Fruit fly (Drosophila melanogaster) whole organism, pupa: ENCODE results near the gene Eaat1.

Experiments used
- CG10348 ChIP-seq: fragments of 200-800 bp; sonication (Bioruptor generic); IDR thresholded peaks from 2 replicates; pipeline ENCODE4 v1.3.6; 2022; ENCODE audit warnings: missing biosample characterization, missing genetic modification characterization
- CG12605 ChIP-seq: fragments of 200-800 bp; sonication (Bioruptor generic); IDR thresholded peaks from 2 replicates; pipeline ENCODE4 v1.3.6; 2022; ENCODE audit warnings: missing biosample characterization, missing genetic modification characterization
- CG13204 ChIP-seq: fragments of 200-800 bp; sonication (Bioruptor generic); optimal IDR thresholded peaks from 2 replicates; lab custom pipeline; 2018; ENCODE audit warnings: missing biosample characterization, mild to moderate bottlenecking, missing genetic modification characterization, moderate library complexity
- CG14655 ChIP-seq: fragments of 200-800 bp; sonication (Bioruptor generic); optimal IDR thresholded peaks from 3 replicates; lab custom pipeline; 2017; ENCODE audit warnings: mild to moderate bottlenecking, missing biosample characterization, missing genetic modification reagents, missing genetic modification characterization
- CG15710 ChIP-seq: fragments of 200-800 bp; sonication (Bioruptor generic); optimal IDR thresholded peaks from 2 replicates; lab custom pipeline; 2018; ENCODE audit warnings: missing biosample characterization, mild to moderate bottlenecking, missing genetic modification characterization, moderate library complexity
- CG17806 ChIP-seq: fragments of 200-800 bp; sonication (Bioruptor generic); optimal IDR thresholded peaks from 2 replicates; lab custom pipeline; 2018; ENCODE audit warnings: missing biosample characterization, mild to moderate bottlenecking, missing genetic modification characterization, moderate library complexity
- CG32121 ChIP-seq: fragments of 200-800 bp; sonication (Bioruptor generic); IDR thresholded peaks from 2 replicates; pipeline ENCODE4 v1.3.6; 2022; ENCODE audit warnings: missing biosample characterization, missing genetic modification characterization
- CG34367 ChIP-seq: fragments of 200-800 bp; sonication (Bioruptor generic); optimal IDR thresholded peaks from 2 replicates; lab custom pipeline; 2018; ENCODE audit warnings: missing biosample characterization, mild to moderate bottlenecking, missing genetic modification characterization
- CG4496 ChIP-seq: fragments of 200-800 bp; sonication (Bioruptor generic); IDR thresholded peaks from 3 replicates; pipeline ENCODE4 v1.3.6; 2022; ENCODE audit warnings: missing biosample characterization, missing genetic modification characterization
- CG8159 ChIP-seq: fragments of 200-800 bp; sonication (Bioruptor generic); optimal IDR thresholded peaks from 3 replicates; lab custom pipeline; 2018; ENCODE audit warnings: missing biosample characterization, mild to moderate bottlenecking, missing genetic modification characterization, moderate library complexity
- CG8301 ChIP-seq: fragments of 200-800 bp; sonication (Bioruptor generic); optimal IDR thresholded peaks from 2 replicates; lab custom pipeline; 2018; ENCODE audit warnings: missing biosample characterization, mild to moderate bottlenecking, missing genetic modification characterization
- CG9948 ChIP-seq: fragments of 200-800 bp; sonication (Bioruptor generic); optimal IDR thresholded peaks from 2 replicates; lab custom pipeline; 2018; ENCODE audit warnings: missing biosample characterization, mild to moderate bottlenecking, missing genetic modification characterization, moderate library complexity
- D1 ChIP-seq: fragments of 200-800 bp; sonication (Bioruptor generic); optimal IDR thresholded peaks from 2 replicates; lab custom pipeline; 2018; ENCODE audit warnings: missing biosample characterization, mild to moderate bottlenecking, missing genetic modification characterization, moderate library complexity
- EcR ChIP-seq: fragments of 200-800 bp; sonication (Bioruptor generic); optimal IDR thresholded peaks from 3 replicates; lab custom pipeline; 2019; ENCODE audit warnings: missing biosample characterization, missing genetic modification characterization, mild to moderate bottlenecking, moderate library complexity, missing genetic modification reagents
- Ets98B ChIP-seq: fragments of 200-800 bp; sonication (Bioruptor generic); IDR thresholded peaks from 2 replicates; pipeline ENCODE4 v1.3.6; 2022; ENCODE audit warnings: missing biosample characterization, missing genetic modification characterization
- Pif1A ChIP-seq: fragments of 200-800 bp; sonication (Bioruptor generic); optimal IDR thresholded peaks from 3 replicates; lab custom pipeline; 2016; ENCODE audit warnings: missing biosample characterization, missing genetic modification characterization
- Pif1B ChIP-seq: fragments of 200-800 bp; sonication (Bioruptor generic); optimal IDR thresholded peaks from 3 replicates; lab custom pipeline; 2016; ENCODE audit warnings: missing biosample characterization, missing genetic modification characterization
- Snoo ChIP-seq: fragments of 200-800 bp; sonication (Bioruptor generic); optimal IDR thresholded peaks from 3 replicates; lab custom pipeline; 2017; ENCODE audit warnings: missing biosample characterization, mild to moderate bottlenecking, missing genetic modification characterization, inconsistent platforms
- fd96Ca ChIP-seq: fragments of 200-800 bp; sonication (Bioruptor generic); IDR thresholded peaks from 3 replicates; pipeline ENCODE4 v1.3.6; 2022; ENCODE audit warnings: missing biosample characterization, missing genetic modification characterization
- gl ChIP-seq: fragments of 200-800 bp; sonication (Bioruptor generic); optimal IDR thresholded peaks from 2 replicates; lab custom pipeline; 2018; ENCODE audit warnings: missing biosample characterization, mild to moderate bottlenecking, missing genetic modification characterization
- rn ChIP-seq: fragments of 200-800 bp; sonication (Bioruptor generic); IDR thresholded peaks from 2 replicates; pipeline ENCODE4 v1.3.6; 2022; ENCODE audit warnings: missing biosample characterization, missing genetic modification characterization

Eaat1 gene

dm6 chr2L:9350170-9350569, 16.8 kb downstream of the Eaat1 start, which contains the start of gene CG13110:
CG13110 (plus strand) TSS chr2L:9350470.
- TF ChIP-seq CG4496 (no peak), Pif1B (GFP tag; lab: Kevin White, UChicago) (no peak), CG17806 (no peak), D1 (no peak)

dm6 chr2L:9367340-9367739, 34.0 kb downstream of the Eaat1 start, which contains the start of gene CG34181:
CG34181 (plus strand) TSS chr2L:9367640.
- TF ChIP-seq CG17806: no peak
- TF ChIP-seq CG13204 (GFP tag; lab: Kevin White, UChicago): no peak
- no peak for TF ChIP-seq CG34367 (tag; lab: Kevin White, UChicago)
- TF ChIP-seq Snoo (tag; lab: Kevin White, UChicago): no peak
- TF ChIP-seq Ets98B: no peak

dm6 chr2L:9369724-9370123, 36.4 kb downstream of the Eaat1 start:
- TF ChIP-seq fd96Ca (GFP tag; lab: Robert Waterston, UW) (no peak), CG12605 (GFP tag; lab: Robert Waterston, UW) (no peak), CG10348 (GFP tag; lab: Robert Waterston, UW) (no peak), CG4496 (no peak), CG8159 (no peak), EcR (GFP tag; lab: Kevin White, UChicago) (no peak), CG8301 (no peak), Snoo (tag; lab: Kevin White, UChicago) (no peak), CG32121 (GFP tag; lab: Robert Waterston, UW) (no peak), rn (GFP tag; lab: Robert Waterston, UW) (no peak), CG15710 (tag; lab: Kevin White, UChicago) (no peak)
- TF ChIP-seq, all 21 proteins: peak for 0

dm6 chr2L:9377789-9378188, 44.4 kb downstream of the Eaat1 start:
- TF ChIP-seq Ets98B (no peak), CG10348 (GFP tag; lab: Robert Waterston, UW) (0 out of 2 replicates have a peak, but pooled peaks have one; percentile 21)

dm6 chr2L:9386270-9386669, 52.9 kb downstream of the Eaat1 start:
- TF ChIP-seq fd96Ca (GFP tag; lab: Robert Waterston, UW) (no peak), CG8159 (no peak), CG8301 (no peak), CG13204 (GFP tag; lab: Kevin White, UChicago) (no peak), CG32121 (GFP tag; lab: Robert Waterston, UW) (no peak), rn (GFP tag; lab: Robert Waterston, UW) (no peak), Pif1B (GFP tag; lab: Kevin White, UChicago) (no peak), gl (tag; lab: Kevin White, UChicago) (no peak), Pif1A (GFP tag; lab: Kevin White, UChicago) (no peak), CG10348 (GFP tag; lab: Robert Waterston, UW) (no peak), CG34367 (tag; lab: Kevin White, UChicago) (no peak)

- TF ChIP-seq CG8159: peak; percentile 81
- TF ChIP-seq CG9948 (tag; lab: Kevin White, UChicago): peak; percentile 70
- no peak; the same call in 1 of the 2 replicates for TF ChIP-seq CG12605 (GFP tag; lab: Robert Waterston, UW)
- TF ChIP-seq Ets98B: peak; percentile 70
- peak; percentile 84 for TF ChIP-seq CG14655
- TF ChIP-seq D1: peak; percentile 44
- TF ChIP-seq CG15710 (tag; lab: Kevin White, UChicago): peak; percentile 76
- TF ChIP-seq CG32121 (GFP tag; lab: Robert Waterston, UW): peak; percentile 75
- peak; percentile 69 for TF ChIP-seq CG17806
- no peak for TF ChIP-seq Pif1A (GFP tag; lab: Kevin White, UChicago)
- TF ChIP-seq CG13204 (GFP tag; lab: Kevin White, UChicago): peak; percentile 1
- peak; percentile 60 for TF ChIP-seq CG8301
- TF ChIP-seq CG34367 (tag; lab: Kevin White, UChicago): peak; percentile 55
- TF ChIP-seq rn (GFP tag; lab: Robert Waterston, UW): peak; percentile 37; the same call in 1 of the 2 replicates
- TF ChIP-seq Pif1B (GFP tag; lab: Kevin White, UChicago): no peak
- TF ChIP-seq CG4496: peak; percentile 67; the same call in 2 of the 3 replicates
- TF ChIP-seq fd96Ca (GFP tag; lab: Robert Waterston, UW): peak; percentile 78
- no peak for TF ChIP-seq gl (tag; lab: Kevin White, UChicago)
- TF ChIP-seq CG10348 (GFP tag; lab: Robert Waterston, UW): no peak
- no peak for TF ChIP-seq EcR (GFP tag; lab: Kevin White, UChicago)
- no peak for TF ChIP-seq Snoo (tag; lab: Kevin White, UChicago)
Measured at dm6 chr2L:9387240-9387672, 53.9 kb downstream of the Eaat1 start, which contains the start of gene Aldh. Aldh (plus strand) TSS chr2L:9387389.

dm6 chr2L:9388013-9388605, 54.7 kb downstream of the Eaat1 start:
- TF ChIP-seq EcR (GFP tag; lab: Kevin White, UChicago): peak; percentile 77
- peak; percentile 89 for TF ChIP-seq CG14655
- peak; percentile 85 for TF ChIP-seq CG8301
- peak; percentile 92 for TF ChIP-seq CG15710 (tag; lab: Kevin White, UChicago)
- TF ChIP-seq fd96Ca (GFP tag; lab: Robert Waterston, UW): peak; percentile 96
- peak; percentile 84 for TF ChIP-seq CG13204 (GFP tag; lab: Kevin White, UChicago)
- peak; percentile 80 for TF ChIP-seq CG12605 (GFP tag; lab: Robert Waterston, UW)
- peak; percentile 91 for TF ChIP-seq Ets98B
- peak; percentile 92 for TF ChIP-seq CG34367 (tag; lab: Kevin White, UChicago)
- peak; percentile 91 for TF ChIP-seq Pif1A (GFP tag; lab: Kevin White, UChicago)
- peak; percentile 94 for TF ChIP-seq CG9948 (tag; lab: Kevin White, UChicago)
- TF ChIP-seq CG10348 (GFP tag; lab: Robert Waterston, UW): peak; percentile 76
- peak; percentile 93 for TF ChIP-seq Pif1B (GFP tag; lab: Kevin White, UChicago)
- TF ChIP-seq CG8159: peak; percentile 94
- TF ChIP-seq CG32121 (GFP tag; lab: Robert Waterston, UW): peak; percentile 83
- peak; percentile 77 for TF ChIP-seq D1
- peak; percentile 91 for TF ChIP-seq gl (tag; lab: Kevin White, UChicago)
- TF ChIP-seq CG17806: peak; percentile 93
- peak; percentile 49; the same call in 1 of the 2 replicates for TF ChIP-seq rn (GFP tag; lab: Robert Waterston, UW)
- peak; percentile 89 for TF ChIP-seq Snoo (tag; lab: Kevin White, UChicago)
- peak; percentile 93 for TF ChIP-seq CG4496
